Worm (Caenorhabditis elegans) whole organism, early embryonic: Measurements from ENCODE around the gene T02C1.1.

Source experiments
- B0310.2 ChIP-seq: sonication (generic microtip); optimal IDR thresholded peaks from 2 replicates; lab custom pipeline; 2016; ENCODE audit warnings: mild to moderate bottlenecking, missing genetic modification characterization, missing compliant biosample characterization
- F13C5.2 ChIP-seq: sonication (generic microtip); optimal IDR thresholded peaks from 2 replicates; lab custom pipeline; 2017; ENCODE audit warnings: mild to moderate bottlenecking, missing genetic modification characterization, inconsistent platforms, missing compliant biosample characterization
- aly-1 ChIP-seq: sonication (generic microtip); optimal IDR thresholded peaks from 2 replicates; lab custom pipeline; 2016; ENCODE audit warnings: missing genetic modification characterization, missing compliant biosample characterization
- ama-1 ChIP-seq: fragments of 150-350 bp; optimal IDR thresholded peaks from 2 replicates; lab custom pipeline; 2014
- ceh-13 ChIP-seq: fragments of 200-800 bp; sonication (Bioruptor generic); optimal IDR thresholded peaks from 2 replicates; lab custom pipeline; 2018; ENCODE audit warnings: mild to moderate bottlenecking, missing genetic modification characterization, missing compliant biosample characterization
- ceh-36 ChIP-seq: sonication (generic microtip); optimal IDR thresholded peaks from 2 replicates; lab custom pipeline; 2016; ENCODE audit warnings: missing genetic modification characterization, inconsistent platforms, missing compliant biosample characterization
- ets-7 ChIP-seq: sonication (generic microtip); optimal IDR thresholded peaks from 2 replicates; lab custom pipeline; 2016; ENCODE audit warnings: missing genotype, missing genetic modification characterization, missing compliant biosample characterization
- flt-1 ChIP-seq: fragments of 200-800 bp; sonication (Bioruptor generic); IDR thresholded peaks from 2 replicates; pipeline ENCODE4 v1.3.6; 2022; ENCODE audit warnings: missing genetic modification characterization, missing compliant biosample characterization
- hmbx-1 ChIP-seq: sonication (generic microtip); optimal IDR thresholded peaks from 2 replicates; lab custom pipeline; 2016; ENCODE audit warnings: mild to moderate bottlenecking, missing genetic modification characterization, missing compliant biosample characterization
- hmg-4 ChIP-seq: fragments of 200-800 bp; sonication (Bioruptor generic); optimal IDR thresholded peaks from 2 replicates; lab custom pipeline; 2018; ENCODE audit warnings: mild to moderate bottlenecking, missing genetic modification characterization, missing compliant biosample characterization
- hnd-1 ChIP-seq: sonication (generic microtip); optimal IDR thresholded peaks from 2 replicates; lab custom pipeline; 2016; ENCODE audit warnings: missing genetic modification characterization, missing compliant biosample characterization
- pes-1 ChIP-seq: fragments of 200-800 bp; sonication (Bioruptor generic); IDR thresholded peaks from 2 replicates; pipeline ENCODE4 v1.3.6; 2022; ENCODE audit warnings: missing genetic modification reagents, missing genetic modification characterization, missing compliant biosample characterization
- scrt-1 ChIP-seq: fragments of 200-800 bp; sonication (Bioruptor generic); IDR thresholded peaks from 2 replicates; pipeline ENCODE4 v1.3.6; 2022; ENCODE audit warnings: missing genetic modification characterization, missing compliant biosample characterization
- sea-1 ChIP-seq: fragments of 200-800 bp; sonication (Bioruptor generic); conservative IDR thresholded peaks from 2 replicates; pipeline ENCODE4 v1.3.6; 2022; ENCODE audit warnings: missing genetic modification characterization, missing compliant biosample characterization
- tbx-11 ChIP-seq: fragments of 200-800 bp; sonication (Bioruptor generic); IDR thresholded peaks from 2 replicates; pipeline ENCODE4 v1.3.6; 2022; ENCODE audit warnings: missing genetic modification characterization, missing compliant biosample characterization
- tbx-37 ChIP-seq: fragments of 200-800 bp; sonication (Bioruptor generic); conservative IDR thresholded peaks from 2 replicates; pipeline ENCODE4 v1.3.6; 2022; ENCODE audit warnings: missing genetic modification reagents, missing genetic modification characterization, missing compliant biosample characterization
- tra-4 ChIP-seq: sonication (generic microtip); optimal IDR thresholded peaks from 2 replicates; lab custom pipeline; 2017; ENCODE audit warnings: missing genetic modification characterization, missing compliant biosample characterization

The T02C1.1 gene

ce11 chrIII:9255801-9256200, 8.5 kb downstream of the T02C1.1 start:
- no peak for TF ChIP-seq B0310.2 (tag; lab: Kevin White, UChicago)
- no peak for TF ChIP-seq ceh-36 (tag; lab: Kevin White, UChicago)
- no peak for TF ChIP-seq sea-1 (GFP tag; lab: Robert Waterston, UW)
- TF ChIP-seq hnd-1 (tag; lab: Kevin White, UChicago), result no peak
- TF ChIP-seq flt-1 (GFP tag; lab: Robert Waterston, UW), result no peak
- TF ChIP-seq tbx-37 (GFP tag; lab: Robert Waterston, UW), result no peak
- no peak for TF ChIP-seq aly-1
- no peak for TF ChIP-seq ama-1
- TF ChIP-seq ceh-13, result no peak
- TF ChIP-seq pes-1 (GFP tag; lab: Robert Waterston, UW), result no peak

DNA sequence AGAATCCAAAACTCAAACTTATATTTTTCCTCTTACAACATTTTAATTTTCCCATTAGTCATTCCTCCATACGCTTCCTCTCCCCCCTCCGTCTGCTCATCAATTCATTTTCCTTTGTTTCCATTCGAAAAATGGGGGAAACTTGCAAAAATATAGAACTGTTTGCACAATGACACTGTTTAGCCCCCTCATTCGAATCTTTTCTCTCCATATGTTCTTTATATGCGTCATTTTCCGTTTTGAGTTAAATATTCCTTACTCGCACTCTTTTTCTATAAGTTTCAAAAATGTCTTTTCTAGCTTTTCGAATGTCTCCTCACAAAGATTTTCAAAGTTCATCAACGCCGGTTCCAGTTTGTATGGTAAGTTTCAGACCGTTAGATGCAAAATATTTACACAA, 9.6 kb downstream of the T02C1.1 start, which contains the start of gene M01A8.1:
Gene M01A8.1, plus strand, starts transcription at position 301 of the 400 bp plus-strand sequence.
- no peak for TF ChIP-seq aly-1
- TF ChIP-seq B0310.2 (tag; lab: Kevin White, UChicago), result no peak
- no peak for TF ChIP-seq hmbx-1
- no peak for TF ChIP-seq pes-1 (GFP tag; lab: Robert Waterston, UW)
- TF ChIP-seq scrt-1, result no peak
- no peak for TF ChIP-seq sea-1 (GFP tag; lab: Robert Waterston, UW)

ce11 chrIII:9258510-9258909, 11.2 kb downstream of the T02C1.1 start:
- no peak for TF ChIP-seq tra-4 (tag; lab: Kevin White, UChicago)
- TF ChIP-seq F13C5.2 (tag; lab: Kevin White, UChicago), result no peak
- TF ChIP-seq ceh-13, result no peak
- TF ChIP-seq sea-1 (GFP tag; lab: Robert Waterston, UW), result no peak
- TF ChIP-seq tbx-37 (GFP tag; lab: Robert Waterston, UW), result no peak
- no peak for TF ChIP-seq ets-7
- TF ChIP-seq ceh-36 (tag; lab: Kevin White, UChicago), result no peak
- TF ChIP-seq hmg-4 (GFP tag; lab: Kevin White, UChicago), result no peak
- no peak for TF ChIP-seq pes-1 (GFP tag; lab: Robert Waterston, UW)
- no peak for TF ChIP-seq B0310.2 (tag; lab: Kevin White, UChicago)

ce11 chrIII:9269012-9269471, 21.7 kb downstream of the T02C1.1 start, which contains the start of gene clip-1:
Gene clip-1 (minus strand): TSS chrIII:9269062.
- TF ChIP-seq pes-1 (GFP tag; lab: Robert Waterston, UW) (no peak), sea-1 (GFP tag; lab: Robert Waterston, UW) (no peak), aly-1 (no peak), B0310.2 (tag; lab: Kevin White, UChicago) (no peak), ama-1 (no peak), tbx-11 (GFP tag; lab: Robert Waterston, UW) (no peak), ceh-36 (tag; lab: Kevin White, UChicago) (no peak), tra-4 (tag; lab: Kevin White, UChicago) (no peak), scrt-1 (no peak), flt-1 (GFP tag; lab: Robert Waterston, UW) (no peak), F13C5.2 (tag; lab: Kevin White, UChicago) (no peak), hmbx-1 (no peak), hnd-1 (tag; lab: Kevin White, UChicago) (no peak), tbx-37 (GFP tag; lab: Robert Waterston, UW) (no peak), hmg-4 (GFP tag; lab: Kevin White, UChicago) (no peak), ceh-13 (no peak), ets-7 (no peak)

ce11 chrIII:9270183-9270582, 22.9 kb downstream of the T02C1.1 start:
- TF ChIP-seq ets-7 (no peak), hnd-1 (tag; lab: Kevin White, UChicago) (no peak), ama-1 (no peak), aly-1 (no peak), flt-1 (GFP tag; lab: Robert Waterston, UW) (no peak), B0310.2 (tag; lab: Kevin White, UChicago) (no peak), tbx-37 (GFP tag; lab: Robert Waterston, UW) (no peak), F13C5.2 (tag; lab: Kevin White, UChicago) (no peak), hmbx-1 (no peak), pes-1 (GFP tag; lab: Robert Waterston, UW) (no peak), sea-1 (GFP tag; lab: Robert Waterston, UW) (no peak), tra-4 (tag; lab: Kevin White, UChicago) (no peak), tbx-11 (GFP tag; lab: Robert Waterston, UW) (no peak), ceh-36 (tag; lab: Kevin White, UChicago) (no peak)

DNA sequence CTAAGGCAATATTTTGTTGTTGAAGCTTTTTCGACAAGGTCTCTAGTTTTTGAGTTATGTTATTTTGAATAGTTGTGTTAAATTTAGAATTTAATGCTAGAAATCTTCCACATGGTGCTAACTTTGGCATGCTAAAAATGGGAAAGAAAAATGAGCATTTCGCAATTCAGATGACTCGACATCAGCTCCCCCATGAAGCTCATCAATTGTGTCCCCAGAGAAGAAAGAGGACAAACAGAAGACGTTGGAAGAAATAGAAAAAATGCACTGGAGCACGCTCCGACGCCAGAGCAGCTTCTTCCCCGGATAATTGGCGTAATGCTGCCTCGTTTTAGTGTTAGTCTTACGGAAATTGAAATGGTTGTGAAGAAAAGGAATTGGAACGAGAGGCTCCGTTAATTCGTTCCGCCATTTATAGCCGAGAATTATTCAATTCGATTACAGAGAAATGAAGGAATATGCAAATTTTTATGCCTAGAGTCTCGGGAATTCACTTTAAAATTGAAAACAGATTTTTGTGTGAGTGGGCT, 24.1 kb downstream of the T02C1.1 start:
- TF ChIP-seq aly-1, result no peak
- no peak for TF ChIP-seq ceh-13
- TF ChIP-seq ets-7, result no peak
- TF ChIP-seq hmbx-1, result no peak
- TF ChIP-seq B0310.2 (tag; lab: Kevin White, UChicago), result no peak
- no peak for TF ChIP-seq hnd-1 (tag; lab: Kevin White, UChicago)
- TF ChIP-seq flt-1 (GFP tag; lab: Robert Waterston, UW), result no peak
- TF ChIP-seq tbx-37 (GFP tag; lab: Robert Waterston, UW), result no peak
- TF ChIP-seq ceh-36 (tag; lab: Kevin White, UChicago), result no peak
- TF ChIP-seq ama-1, result no peak
- TF ChIP-seq sea-1 (GFP tag; lab: Robert Waterston, UW), result no peak
- no peak for TF ChIP-seq hmg-4 (GFP tag; lab: Kevin White, UChicago)
- TF ChIP-seq F13C5.2 (tag; lab: Kevin White, UChicago), result no peak
- TF ChIP-seq tbx-11 (GFP tag; lab: Robert Waterston, UW), result no peak
- no peak for TF ChIP-seq tra-4 (tag; lab: Kevin White, UChicago)
- no peak for TF ChIP-seq scrt-1
- no peak for TF ChIP-seq pes-1 (GFP tag; lab: Robert Waterston, UW)

ce11 chrIII:9272107-9272506, 24.8 kb downstream of the T02C1.1 start:
- no peak for TF ChIP-seq ets-7
- TF ChIP-seq B0310.2 (tag; lab: Kevin White, UChicago), result no peak
- no peak for TF ChIP-seq flt-1 (GFP tag; lab: Robert Waterston, UW)
- no peak for TF ChIP-seq F13C5.2 (tag; lab: Kevin White, UChicago)
- no peak for TF ChIP-seq sea-1 (GFP tag; lab: Robert Waterston, UW)
- no peak for TF ChIP-seq tbx-37 (GFP tag; lab: Robert Waterston, UW)
- TF ChIP-seq scrt-1, result no peak
- TF ChIP-seq ama-1, result no peak
- TF ChIP-seq ceh-13, result no peak
- no peak for TF ChIP-seq hmg-4 (GFP tag; lab: Kevin White, UChicago)
- TF ChIP-seq tbx-11 (GFP tag; lab: Robert Waterston, UW), result no peak
- no peak for TF ChIP-seq pes-1 (GFP tag; lab: Robert Waterston, UW)
- no peak for TF ChIP-seq ceh-36 (tag; lab: Kevin White, UChicago)
- no peak for TF ChIP-seq tra-4 (tag; lab: Kevin White, UChicago)
- TF ChIP-seq hnd-1 (tag; lab: Kevin White, UChicago), result no peak
- TF ChIP-seq hmbx-1, result no peak
